Fruit fly (Drosophila melanogaster) Kc167 (cell line): ENCODE results near the gene Stt3B.

ENCODE experiments used
- Myc ChIP-seq: fragments of >200 bp; optimal IDR thresholded peaks from 2 replicates; lab custom pipeline; 2017; ENCODE audit warnings: missing external identifiers
- Sin3A ChIP-seq: fragments of >200 bp; optimal IDR thresholded peaks from 2 replicates; lab custom pipeline; 2018; ENCODE audit warnings: missing external identifiers
- h ChIP-seq: fragments of >200 bp; optimal IDR thresholded peaks from 3 replicates; lab custom pipeline; 2018; ENCODE audit warnings: missing external identifiers
- insv ChIP-seq: fragments of >200 bp; optimal IDR thresholded peaks from 3 replicates; lab custom pipeline; 2018; ENCODE audit warnings: missing external identifiers
- psq ChIP-seq: fragments of >200 bp; optimal IDR thresholded peaks from 2 replicates; lab custom pipeline; 2017; ENCODE audit warnings: missing external identifiers

- TF ChIP-seq h (lab: Kevin White, UChicago) (no peak), insv (lab: Kevin White, UChicago) (no peak), Sin3A (no peak), psq (lab: Kevin White, UChicago) (no peak), Myc (lab: Kevin White, UChicago) (no peak)
These were observed 25.2 kb upstream of the Stt3B start, which contains the start of gene fd96Cb for dm6 chr3R:25094639-25095038.
